Fruit fly (Drosophila melanogaster): ENCODE measurements around the gene Nf-YC.

DNA sequence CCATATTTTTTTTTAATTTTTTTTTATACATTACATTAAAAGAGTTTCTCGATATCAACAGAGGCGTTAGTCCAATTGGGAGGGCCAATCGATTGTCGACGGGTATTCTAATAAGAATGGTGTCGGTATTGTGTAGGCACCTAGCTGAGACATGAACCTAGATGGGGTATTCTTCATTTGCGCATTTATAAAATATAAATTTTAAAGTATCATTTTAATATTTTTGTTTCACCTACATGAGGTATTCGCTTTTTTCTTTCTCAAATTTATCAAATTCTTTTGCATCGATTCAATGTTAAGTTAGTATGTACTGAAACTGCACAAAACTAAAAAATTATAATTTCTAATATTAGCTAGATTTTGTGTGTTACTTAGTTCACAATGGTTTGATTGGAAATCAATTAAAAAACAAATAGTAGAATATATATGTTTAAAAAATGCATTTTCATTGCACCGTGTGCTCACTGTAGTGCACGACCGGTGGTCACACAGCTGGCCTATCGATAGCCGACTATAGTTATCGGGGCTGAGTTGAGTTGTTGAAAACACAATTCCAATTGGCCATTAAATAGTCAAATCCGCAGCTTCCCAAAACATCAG is 23.2 kb upstream of the Nf-YC start, which contains the start of the genes CG14435 and Tmf:
- TF ChIP-seq CG33017 (tag; optimal IDR thresholded peaks at IDR 0.05) (peak; percentile 57), CG14711 (tag; optimal IDR thresholded peaks at IDR 0.05) (peak; percentile 77), bab1 (GFP tag; optimal IDR thresholded peaks at IDR 0.05) (peak; percentile 91), kay (GFP tag; ENCODE audit: borderline replicate concordance) (no peak), CG5204 (GFP tag; optimal IDR thresholded peaks at IDR 0.05) (peak; percentile 12), CG7045 (GFP tag; optimal IDR thresholded peaks at IDR 0.05) (peak; percentile 73), Crg-1 (GFP tag; optimal IDR thresholded peaks at IDR 0.05) (peak; percentile 54), Mnt (GFP tag; optimal IDR thresholded peaks at IDR 0.05) (peak; percentile 55)

Measured in whole organism, adult.